Worm (Caenorhabditis elegans) whole organism, L1 larva: ENCODE measurements around the gene nhr-130.

Experiments used
- aly-2 ChIP-seq: fragments of 150-350 bp; optimal IDR thresholded peaks from 2 replicates; lab custom pipeline; 2014; ENCODE audit warnings: missing biosample characterization, missing genetic modification characterization
- ama-1 ChIP-seq: fragments of 150-350 bp; optimal IDR thresholded peaks from 2 replicates; lab custom pipeline; 2014
- blmp-1 ChIP-seq: fragments of 150-350 bp; optimal IDR thresholded peaks from 2 replicates; lab custom pipeline; 2014; ENCODE audit warnings: missing biosample characterization, missing genetic modification characterization
- elt-3 ChIP-seq, 6 experiments: fragments of 150-350 bp in 1 of 6; sonication (generic microtip); optimal IDR thresholded peaks; 2 replicates each; lab custom pipeline; 2017 to 2018; ENCODE audit warnings: missing biosample characterization in 6 of 6, missing genetic modification characterization in 6 of 6, inconsistent platforms in 1 of 6
- isw-1 ChIP-seq: fragments of 200-800 bp; sonication (Bioruptor generic); IDR thresholded peaks from 2 replicates; pipeline ENCODE4 v1.3.6; 2022; ENCODE audit warnings: missing genetic modification characterization, missing compliant biosample characterization
- lin-39 ChIP-seq: fragments of 150-350 bp; optimal IDR thresholded peaks from 2 replicates; lab custom pipeline; 2014; ENCODE audit warnings: missing biosample characterization, missing genetic modification reagents, missing genetic modification characterization
- nhr-11 ChIP-seq: fragments of 150-350 bp; optimal IDR thresholded peaks from 2 replicates; lab custom pipeline; 2014; ENCODE audit warnings: missing biosample characterization, missing genetic modification characterization
- nhr-12 ChIP-seq: sonication (generic microtip); optimal IDR thresholded peaks from 2 replicates; lab custom pipeline; 2017; ENCODE audit warnings: missing biosample characterization, missing genetic modification characterization
- pag-3 ChIP-seq: sonication (generic microtip); optimal IDR thresholded peaks from 2 replicates; lab custom pipeline; 2017; ENCODE audit warnings: missing genetic modification characterization, mild to moderate bottlenecking, missing compliant biosample characterization, antibody characterized with exemption, borderline replicate concordance; ENCODE audit not compliant: insufficient read depth
- skn-1 ChIP-seq: fragments of 150-350 bp; optimal IDR thresholded peaks from 2 replicates; lab custom pipeline; 2014; ENCODE audit warnings: missing biosample characterization, missing genetic modification characterization
- tbx-2 ChIP-seq: sonication (generic microtip); optimal IDR thresholded peaks from 2 replicates; lab custom pipeline; 2016; ENCODE audit warnings: missing genetic modification characterization, missing compliant biosample characterization
- zag-1 ChIP-seq: fragments of 150-350 bp; optimal IDR thresholded peaks from 2 replicates; lab custom pipeline; 2014; ENCODE audit warnings: missing biosample characterization, missing genetic modification characterization

- TF ChIP-seq nhr-12 (tag; lab: Kevin White, UChicago), result no peak
- TF ChIP-seq aly-2 (tag; lab: Kevin White, UChicago), result no peak
- TF ChIP-seq elt-3 (tag; optimal IDR thresholded peaks at IDR 0.05; lab: Kevin White, UChicago), result no peak
- TF ChIP-seq skn-1, result no peak
- TF ChIP-seq lin-39, result no peak
- TF ChIP-seq isw-1 (GFP tag; lab: Robert Waterston, UW), result no peak
- no peak for TF ChIP-seq ama-1 (lab: Kevin White, UChicago)
- no peak for TF ChIP-seq blmp-1 (tag; lab: Kevin White, UChicago)
- TF ChIP-seq zag-1 (tag; lab: Kevin White, UChicago), result no peak
- TF ChIP-seq pag-3 (tag; lab: Kevin White, UChicago), result no peak
- TF ChIP-seq tbx-2, result no peak
- no peak for TF ChIP-seq nhr-11
These were observed 25.3 kb downstream of the nhr-130 start for ce11 chrV:457839-458238.
